Fruit fly (Drosophila melanogaster) whole organism, embryonic: ENCODE data around the gene Csas.

Experiments
- CG1647 ChIP-seq: fragments of 200-800 bp; sonication (Bioruptor generic); optimal IDR thresholded peaks from 3 replicates; lab custom pipeline; 2016; ENCODE audit warnings: missing biosample characterization, missing genetic modification characterization
- CG7745 ChIP-seq: fragments of 200-800 bp; sonication (Bioruptor generic); optimal IDR thresholded peaks from 2 replicates; lab custom pipeline; 2018; ENCODE audit warnings: missing biosample characterization, mild to moderate bottlenecking, missing genetic modification characterization, moderate library complexity
- Hr3 ChIP-seq: fragments of 200-800 bp; sonication (Bioruptor generic); optimal IDR thresholded peaks from 3 replicates; lab custom pipeline; 2016; ENCODE audit warnings: missing biosample characterization, missing genetic modification characterization
- dan ChIP-seq: fragments of 200-800 bp; sonication (Bioruptor generic); IDR thresholded peaks from 2 replicates; pipeline ENCODE4 v1.3.6; 2022; ENCODE audit warnings: missing biosample characterization, missing genetic modification characterization
- emc ChIP-seq: fragments of 200-800 bp; sonication (Bioruptor generic); optimal IDR thresholded peaks from 2 replicates; lab custom pipeline; 2016; ENCODE audit warnings: missing biosample characterization, missing genetic modification characterization
- nom ChIP-seq: fragments of 200-800 bp; sonication (Bioruptor generic); optimal IDR thresholded peaks from 2 replicates; lab custom pipeline; 2017; ENCODE audit warnings: missing biosample characterization, missing genetic modification characterization, mild to moderate bottlenecking, moderate library complexity, missing genetic modification reagents

DNA sequence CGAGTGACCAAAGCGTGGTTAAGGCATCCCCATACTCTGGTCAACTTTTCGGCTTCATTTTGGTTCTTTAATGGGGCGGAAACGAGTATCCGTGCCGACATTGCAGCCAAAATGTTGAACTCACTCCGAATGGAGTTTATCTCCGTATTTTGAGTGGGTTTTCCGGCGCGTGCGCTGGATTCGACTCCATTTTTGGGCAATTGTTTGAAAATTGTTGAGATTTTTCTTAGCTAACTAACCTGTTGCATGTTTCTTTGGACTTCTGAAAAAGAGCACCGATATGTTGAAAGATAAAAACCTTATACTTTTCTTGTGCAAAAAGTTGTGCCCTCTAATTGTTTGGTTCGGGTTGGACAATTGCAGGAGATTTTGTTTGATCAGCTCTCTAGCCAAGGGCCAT lies 47.8 kb upstream of the Csas start:
- TF ChIP-seq CG1647 (GFP tag; lab: Kevin White, UChicago) (no peak), dan (no peak), emc (GFP tag; lab: Kevin White, UChicago) (no peak), CG7745 (tag; lab: Kevin White, UChicago) (no peak), nom (GFP tag; lab: Kevin White, UChicago) (no peak), Hr3 (GFP tag; lab: Kevin White, UChicago) (no peak)
